Worm (Caenorhabditis elegans) whole organism, early embryonic: Measurements from ENCODE around the gene B0546.3.

Experiments used
- B0310.2 ChIP-seq: sonication (generic microtip); optimal IDR thresholded peaks from 2 replicates; lab custom pipeline; 2016; ENCODE audit warnings: mild to moderate bottlenecking, missing genetic modification characterization, missing compliant biosample characterization
- ama-1 ChIP-seq: fragments of 150-350 bp; optimal IDR thresholded peaks from 2 replicates; lab custom pipeline; 2014
- hmg-4 ChIP-seq: fragments of 200-800 bp; sonication (Bioruptor generic); optimal IDR thresholded peaks from 2 replicates; lab custom pipeline; 2018; ENCODE audit warnings: mild to moderate bottlenecking, missing genetic modification characterization, missing compliant biosample characterization

ce11 chrIV:3378080-3378804 is 4.4 kb downstream of the B0546.3 start, which contains the start of gene otub-4:
- no peak for TF ChIP-seq ama-1 (lab: Kevin White, UChicago)
- TF ChIP-seq B0310.2 (tag; lab: Kevin White, UChicago): no peak
- no peak for TF ChIP-seq hmg-4 (GFP tag; lab: Kevin White, UChicago)
